Worm (Caenorhabditis elegans) whole organism, L1 larva: Measurements from ENCODE around the gene F17A9.4.

Experiments
- C04F5.9 ChIP-seq: sonication (generic microtip); optimal IDR thresholded peaks from 2 replicates; lab custom pipeline; 2016; ENCODE audit warnings: missing genetic modification characterization, missing compliant biosample characterization
- aha-1 ChIP-seq: fragments of 150-350 bp; optimal IDR thresholded peaks from 2 replicates; lab custom pipeline; 2014; ENCODE audit warnings: missing biosample characterization, missing genetic modification characterization
- alr-1 ChIP-seq: fragments of 200-800 bp; sonication (Bioruptor generic); optimal IDR thresholded peaks from 2 replicates; lab custom pipeline; 2018; ENCODE audit warnings: borderline replicate concordance, mild to moderate bottlenecking, missing genetic modification characterization, missing compliant biosample characterization
- blmp-1 ChIP-seq: fragments of 150-350 bp; optimal IDR thresholded peaks from 2 replicates; lab custom pipeline; 2014; ENCODE audit warnings: missing biosample characterization, missing genetic modification characterization
- ceh-63 ChIP-seq: fragments of 200-800 bp; sonication (Bioruptor generic); optimal IDR thresholded peaks from 2 replicates; lab custom pipeline; 2018; ENCODE audit warnings: mild to moderate bottlenecking, missing genetic modification characterization, missing compliant biosample characterization
- ceh-8 ChIP-seq: fragments of 200-800 bp; sonication (Bioruptor generic); optimal IDR thresholded peaks from 2 replicates; lab custom pipeline; 2018; ENCODE audit warnings: mild to moderate bottlenecking, missing genetic modification characterization, moderate library complexity, missing compliant biosample characterization
- ceh-82 ChIP-seq, 3 experiments: fragments of 150-350 bp in 1 of 3; sonication (generic microtip) in 2 of 3; optimal IDR thresholded peaks; 2 replicates each; lab custom pipeline; 2014 to 2017; ENCODE audit warnings: missing biosample characterization in 3 of 3, missing genetic modification characterization in 3 of 3
- ceh-88 ChIP-seq: fragments of 200-800 bp; sonication (Bioruptor generic); IDR thresholded peaks from 2 replicates; pipeline ENCODE4 v1.3.6; 2022; ENCODE audit warnings: missing genetic modification characterization, missing compliant biosample characterization
- ces-1 ChIP-seq: fragments of 150-350 bp; optimal IDR thresholded peaks from 2 replicates; lab custom pipeline; 2014; ENCODE audit warnings: missing biosample characterization, missing genetic modification reagents, missing genetic modification characterization
- dpl-1 ChIP-seq, 3 experiments: fragments of 150-350 bp in 2 of 3; sonication (generic microtip) in 1 of 3; optimal IDR thresholded peaks; 2 replicates each; lab custom pipeline; 2014 to 2017; ENCODE audit warnings: missing biosample characterization in 3 of 3, missing genetic modification characterization in 3 of 3, missing genetic modification reagents in 3 of 3
- dsc-1 ChIP-seq: sonication (generic microtip); optimal IDR thresholded peaks from 2 replicates; lab custom pipeline; 2016; ENCODE audit warnings: mild to moderate bottlenecking, missing genetic modification characterization, missing compliant biosample characterization
- efl-1 ChIP-seq, 4 experiments: fragments of 150-350 bp; optimal IDR thresholded peaks in 3 of 4; peaks in 1 of 4; 1 replicate in 1 of 4; 2 replicates in 3 of 4; lab custom pipeline; 2014; ENCODE audit warnings: missing biosample characterization in 2 of 4, missing genetic modification characterization in 2 of 4, missing genetic modification reagents in 2 of 4
- egl-13 ChIP-seq: sonication (generic microtip); optimal IDR thresholded peaks from 2 replicates; lab custom pipeline; 2016; ENCODE audit warnings: missing genotype, missing genetic modification reagents, missing genetic modification characterization, missing compliant biosample characterization
- elt-2 ChIP-seq: sonication (generic microtip); optimal IDR thresholded peaks from 2 replicates; lab custom pipeline; 2016; ENCODE audit warnings: missing genetic modification characterization, mild to moderate bottlenecking, inconsistent platforms, missing compliant biosample characterization, missing genetic modification reagents
- elt-3 ChIP-seq, 6 experiments: fragments of 150-350 bp in 1 of 6; sonication (generic microtip); optimal IDR thresholded peaks; 2 replicates each; lab custom pipeline; 2017 to 2018; ENCODE audit warnings: missing biosample characterization in 6 of 6, missing genetic modification characterization in 6 of 6, inconsistent platforms in 1 of 6
- ets-5 ChIP-seq: fragments of 200-800 bp; sonication (Bioruptor generic); IDR thresholded peaks from 2 replicates; pipeline ENCODE4 v1.3.6; 2022; ENCODE audit warnings: missing genetic modification characterization, missing compliant biosample characterization
- fkh-4 ChIP-seq: sonication (generic microtip); optimal IDR thresholded peaks from 2 replicates; lab custom pipeline; 2016; ENCODE audit warnings: missing compliant biosample characterization, missing genetic modification characterization, borderline replicate concordance
- fkh-8 ChIP-seq: sonication (generic microtip); optimal IDR thresholded peaks from 2 replicates; lab custom pipeline; 2016; ENCODE audit warnings: mild to moderate bottlenecking, missing genetic modification characterization, missing compliant biosample characterization
- grh-1 ChIP-seq: fragments of 200-800 bp; sonication (Bioruptor generic); IDR thresholded peaks from 2 replicates; pipeline ENCODE4 v1.3.6; 2022; ENCODE audit warnings: missing genetic modification reagents, missing genetic modification characterization, missing compliant biosample characterization
- hlh-17 ChIP-seq: fragments of 200-800 bp; sonication (Bioruptor generic); optimal IDR thresholded peaks from 2 replicates; lab custom pipeline; 2018; ENCODE audit warnings: missing genetic modification characterization, mild to moderate bottlenecking, missing compliant biosample characterization, moderate library complexity, borderline replicate concordance
- lin-13 ChIP-seq: fragments of 150-350 bp; optimal IDR thresholded peaks from 2 replicates; lab custom pipeline; 2014; ENCODE audit warnings: missing biosample characterization, missing genetic modification reagents, missing genetic modification characterization
- lin-15B ChIP-seq: fragments of 150-350 bp; sonication (generic microtip); optimal IDR thresholded peaks from 3 replicates; lab custom pipeline; 2014; ENCODE audit warnings: missing biosample characterization, missing genetic modification characterization
- lin-35 ChIP-seq, 2 experiments: fragments of 150-350 bp; optimal IDR thresholded peaks; 2 replicates each; lab custom pipeline; 2014; ENCODE audit warnings: missing biosample characterization in 2 of 2, missing genetic modification characterization in 2 of 2, missing genetic modification reagents in 2 of 2
- lin-39 ChIP-seq: fragments of 150-350 bp; optimal IDR thresholded peaks from 2 replicates; lab custom pipeline; 2014; ENCODE audit warnings: missing biosample characterization, missing genetic modification reagents, missing genetic modification characterization
- lsy-2 ChIP-seq, 2 experiments: fragments of 150-350 bp; optimal IDR thresholded peaks; 2 replicates each; lab custom pipeline; 2014; ENCODE audit warnings: missing biosample characterization in 2 of 2, missing genetic modification characterization in 2 of 2
- mdl-1 ChIP-seq, 2 experiments: fragments of 150-350 bp; optimal IDR thresholded peaks; 2 replicates each; lab custom pipeline; 2014 to 2017; ENCODE audit warnings: missing biosample characterization in 2 of 2, missing genetic modification characterization in 2 of 2, inconsistent platforms in 1 of 2
- mef-2 ChIP-seq: fragments of 150-350 bp; optimal IDR thresholded peaks from 2 replicates; lab custom pipeline; 2014; ENCODE audit warnings: missing biosample characterization, missing genetic modification characterization
- mep-1 ChIP-seq: fragments of 150-350 bp; optimal IDR thresholded peaks from 2 replicates; lab custom pipeline; 2014; ENCODE audit warnings: missing biosample characterization, missing genetic modification characterization
- nhr-12 ChIP-seq: sonication (generic microtip); optimal IDR thresholded peaks from 2 replicates; lab custom pipeline; 2017; ENCODE audit warnings: missing biosample characterization, missing genetic modification characterization
- nhr-237 ChIP-seq: fragments of 150-350 bp; optimal IDR thresholded peaks from 2 replicates; lab custom pipeline; 2014; ENCODE audit warnings: missing biosample characterization, missing genetic modification characterization
- nhr-76 ChIP-seq: sonication (generic microtip); optimal IDR thresholded peaks from 2 replicates; lab custom pipeline; 2017; ENCODE audit warnings: missing biosample characterization, missing genetic modification characterization
- nhr-77 ChIP-seq: fragments of 150-350 bp; optimal IDR thresholded peaks from 2 replicates; lab custom pipeline; 2014; ENCODE audit warnings: missing biosample characterization, missing genetic modification characterization
- pax-3 ChIP-seq: fragments of 200-800 bp; sonication (Bioruptor generic); optimal IDR thresholded peaks from 2 replicates; lab custom pipeline; 2018; ENCODE audit warnings: mild to moderate bottlenecking, missing genetic modification characterization, moderate library complexity, missing compliant biosample characterization
- rnt-1 ChIP-seq: sonication (generic microtip); optimal IDR thresholded peaks from 2 replicates; lab custom pipeline; 2016; ENCODE audit warnings: mild to moderate bottlenecking, missing genetic modification characterization, moderate library complexity, missing compliant biosample characterization
- snpc-4 ChIP-seq: fragments of 150-350 bp; optimal IDR thresholded peaks from 2 replicates; lab custom pipeline; 2014; ENCODE audit warnings: missing biosample characterization, missing genetic modification characterization
- sox-4 ChIP-seq: sonication (generic microtip); optimal IDR thresholded peaks from 2 replicates; lab custom pipeline; 2016; ENCODE audit warnings: missing genetic modification characterization, missing compliant biosample characterization
- swsn-7 ChIP-seq: sonication (generic microtip); optimal IDR thresholded peaks from 2 replicates; lab custom pipeline; 2016; ENCODE audit warnings: missing genetic modification characterization, missing compliant biosample characterization
- unc-62 ChIP-seq: fragments of 150-350 bp; optimal IDR thresholded peaks from 2 replicates; lab custom pipeline; 2014; ENCODE audit warnings: missing biosample characterization, missing genetic modification reagents, missing genetic modification characterization
- unc-86 ChIP-seq: sonication (generic microtip); optimal IDR thresholded peaks from 2 replicates; lab custom pipeline; 2016; ENCODE audit warnings: missing genetic modification characterization, missing compliant biosample characterization
- xbp-1 ChIP-seq: sonication (generic microtip); optimal IDR thresholded peaks from 2 replicates; lab custom pipeline; 2016; ENCODE audit warnings: missing genetic modification characterization, missing compliant biosample characterization
- zip-4 ChIP-seq: fragments of 200-800 bp; sonication (Bioruptor generic); optimal IDR thresholded peaks from 2 replicates; lab custom pipeline; 2018; ENCODE audit warnings: mild to moderate bottlenecking, missing genetic modification characterization, moderate library complexity, missing compliant biosample characterization
- ztf-11 ChIP-seq, 2 experiments: sonication (generic microtip); optimal IDR thresholded peaks; 2 replicates each; lab custom pipeline; 2016 to 2017; ENCODE audit warnings: missing genetic modification characterization in 2 of 2, missing biosample characterization in 1 of 2, missing compliant biosample characterization in 1 of 2

The F17A9.4 gene

DNA sequence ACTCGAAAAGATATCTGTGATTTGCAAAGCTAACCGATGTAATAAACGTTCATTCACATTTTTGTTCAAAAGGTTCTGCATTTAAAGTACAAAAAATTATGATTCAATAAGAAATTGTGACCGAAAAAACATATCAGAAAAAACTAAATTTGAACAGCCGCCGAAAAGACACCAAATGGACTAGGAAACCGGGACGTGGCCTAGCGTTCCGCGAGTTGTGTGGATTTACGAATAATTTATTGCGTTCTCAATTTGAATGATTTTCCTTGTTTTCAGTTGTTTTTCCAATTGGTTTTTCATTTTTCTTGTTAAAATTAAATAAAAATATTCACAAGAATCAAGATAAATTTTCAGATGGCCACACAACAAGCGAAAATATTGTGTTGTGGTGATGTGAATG, 3.0 kb downstream of the F17A9.4 start, which contains the start of gene cwf-19L1 (continued):
- TF ChIP-seq mdl-1 (tag; optimal IDR thresholded peaks at IDR 0.05; lab: Kevin White, UChicago) (peak in 1 of 2 experiments; percentile 63), C04F5.9 (peak; percentile 40), fkh-4 (tag; lab: Kevin White, UChicago) (peak; percentile 74), elt-3 (tag; optimal IDR thresholded peaks at IDR 0.05; lab: Kevin White, UChicago) (peak in 2 of 6 experiments; percentile 1 to 29), dpl-1 (GFP tag; optimal IDR thresholded peaks at IDR 0.05; lab: Kevin White, UChicago) (peak; percentile 89 to 94 (median 93)), lin-15B (peak; percentile 63), ces-1 (GFP tag; lab: Kevin White, UChicago) (no peak), unc-86 (tag; lab: Kevin White, UChicago) (peak; percentile 40), xbp-1 (peak; percentile 99), ceh-63 (GFP tag; lab: Kevin White, UChicago) (no peak), hlh-17 (GFP tag; lab: Kevin White, UChicago) (no peak), lin-13 (GFP tag; lab: Kevin White, UChicago) (no peak), elt-2 (tag; lab: Kevin White, UChicago) (peak; percentile 24), ceh-88 (GFP tag; lab: Robert Waterston, UW) (no peak), nhr-76 (tag; lab: Kevin White, UChicago) (no peak), mep-1 (tag; lab: Kevin White, UChicago) (peak; percentile 53), pax-3 (tag; lab: Kevin White, UChicago) (no peak), grh-1 (peak; percentile 45; the same call in 1 of the 2 replicates), ztf-11 (tag; optimal IDR thresholded peaks at IDR 0.05; lab: Kevin White, UChicago) (peak in 1 of 2 experiments; percentile 79), alr-1 (no peak), nhr-77 (tag; lab: Kevin White, UChicago) (no peak), egl-13 (tag; lab: Kevin White, UChicago) (peak; percentile 68), aha-1 (tag; lab: Kevin White, UChicago) (no peak), nhr-237 (tag; lab: Kevin White, UChicago) (no peak), zip-4 (GFP tag; lab: Kevin White, UChicago) (no peak), sox-4 (tag; lab: Kevin White, UChicago) (peak; percentile 65), mef-2 (no peak), efl-1 (optimal IDR thresholded peaks at IDR 0.05; lab: Kevin White, UChicago) (peak; percentile 92 to 95), efl-1 (GFP tag; optimal IDR thresholded peaks at IDR 0.05 in 1 of 2; lab: Kevin White, UChicago) (peak; percentile 94 to 99), unc-62 (GFP tag; lab: Kevin White, UChicago) (no peak), rnt-1 (tag; lab: Kevin White, UChicago) (peak; percentile 96)

DNA sequence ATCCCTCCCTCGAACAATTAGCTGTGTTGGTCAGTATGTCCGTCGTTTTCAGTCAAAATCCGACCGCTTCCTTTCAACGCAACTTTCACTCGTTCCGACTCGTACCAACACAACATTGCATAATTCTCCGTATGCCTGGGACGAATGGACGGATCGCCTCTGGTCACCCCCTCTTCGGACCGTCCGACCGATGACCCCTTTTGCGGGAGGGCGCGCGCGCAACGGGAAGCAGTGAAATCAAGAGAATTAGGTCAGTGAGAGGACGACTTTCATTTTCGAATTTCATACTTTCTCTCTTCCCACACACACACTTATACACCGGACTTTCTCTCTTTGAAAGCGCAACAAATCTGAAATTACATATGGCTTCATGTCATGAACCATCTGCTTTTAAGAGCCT, 5.1 kb downstream of the F17A9.4 start, which contains the start of gene atf-8:
TSS of gene atf-8 (plus strand) at position 234 of the 400 bp plus-strand sequence.
- no peak for TF ChIP-seq C04F5.9
- no peak for TF ChIP-seq dsc-1 (tag; lab: Kevin White, UChicago)
- TF ChIP-seq blmp-1 (tag; lab: Kevin White, UChicago) = peak; percentile 100
- no peak for TF ChIP-seq pax-3 (tag; lab: Kevin White, UChicago)
- TF ChIP-seq, all 84 proteins: peak for 1

DNA sequence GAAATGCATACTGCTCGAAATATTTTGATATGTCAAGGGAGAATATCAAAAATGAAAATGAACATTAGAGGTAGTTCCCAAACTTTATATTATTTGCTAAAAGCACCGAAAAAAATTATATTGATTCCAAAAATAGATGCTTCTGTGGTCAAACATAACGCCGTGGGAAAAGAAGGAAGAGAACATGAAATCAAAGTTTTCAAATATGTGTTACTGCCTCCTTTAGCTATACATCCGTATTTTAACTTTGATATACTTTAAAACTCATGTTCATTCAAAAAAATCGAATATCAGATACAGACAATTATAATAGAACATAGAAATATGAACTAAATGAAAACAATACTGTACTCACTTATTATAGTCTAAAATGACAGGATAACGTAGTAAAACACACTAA, 7.0 kb downstream of the F17A9.4 start, which contains the start of gene Y38A10A.11:
TSS of gene Y38A10A.11 (minus strand) at position 101 of the 400 bp plus-strand sequence.
- TF ChIP-seq lin-15B (no peak), lin-39 (no peak), snpc-4 (tag; lab: Kevin White, UChicago) (no peak)

DNA sequence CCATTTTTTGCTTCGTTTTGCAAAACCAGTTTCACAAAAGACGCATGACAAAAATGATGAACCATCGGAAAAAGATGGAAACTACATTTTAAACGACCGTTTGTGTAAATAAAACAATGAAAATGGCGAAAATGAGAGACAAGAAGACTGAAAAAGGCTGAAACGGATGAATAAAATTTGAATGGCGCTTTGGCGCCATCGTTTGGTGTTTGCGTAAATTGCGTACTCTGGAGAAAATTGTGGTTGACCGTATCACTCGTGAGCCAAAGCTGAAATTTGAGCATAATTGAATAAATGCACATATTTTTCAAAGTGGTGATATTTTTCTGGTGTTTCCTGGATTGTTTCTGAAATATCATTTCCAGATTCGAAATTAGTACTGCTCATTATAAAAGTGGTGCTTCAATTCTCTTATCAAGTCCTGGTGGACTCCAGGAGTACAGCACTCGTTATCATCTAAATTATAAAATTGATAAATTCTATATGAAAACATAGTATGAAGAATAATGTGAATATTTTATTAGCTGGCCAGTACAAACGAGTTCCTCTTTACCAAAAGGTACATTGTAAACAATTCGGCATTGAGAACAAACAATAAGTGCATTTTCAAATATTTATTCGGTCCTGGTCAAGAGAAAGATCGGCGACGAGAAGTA, 9.1 kb downstream of the F17A9.4 start:
- TF ChIP-seq fkh-8 (no peak), ceh-8 (no peak), elt-3 (tag; optimal IDR thresholded peaks at IDR 0.05; lab: Kevin White, UChicago) (peak in 1 of 6 experiments; percentile 4), elt-2 (tag; lab: Kevin White, UChicago) (peak; percentile 60), lin-35 (GFP tag; optimal IDR thresholded peaks at IDR 0.05; lab: Kevin White, UChicago) (peak; percentile 18 to 33), efl-1 (optimal IDR thresholded peaks at IDR 0.05; lab: Kevin White, UChicago) (peak; percentile 8 to 25), efl-1 (GFP tag; optimal IDR thresholded peaks at IDR 0.05 in 1 of 2; lab: Kevin White, UChicago) (peak; percentile 54 to 80), mdl-1 (tag; optimal IDR thresholded peaks at IDR 0.05; lab: Kevin White, UChicago) (no peak), lsy-2 (tag; optimal IDR thresholded peaks at IDR 0.05; lab: Kevin White, UChicago) (peak in 1 of 2 experiments; percentile 80), ceh-82 (tag; optimal IDR thresholded peaks at IDR 0.05; lab: Kevin White, UChicago) (no peak), nhr-12 (tag; lab: Kevin White, UChicago) (no peak), ets-5 (no peak), swsn-7 (tag; lab: Kevin White, UChicago) (no peak), dpl-1 (GFP tag; optimal IDR thresholded peaks at IDR 0.05; lab: Kevin White, UChicago) (peak in 2 of 3 experiments; percentile 20 to 63)
